Worm (Caenorhabditis elegans): ENCODE results near the gene C25E10.4.

- TF ChIP-seq flt-1 (GFP tag; IDR thresholded peaks at IDR 0.05) (no peak), T22C8.4 (GFP tag; IDR thresholded peaks at IDR 0.05) (no peak), ref-1 (GFP tag; conservative IDR thresholded peaks at IDR 0.05) (no peak), ztf-29 (GFP tag; IDR thresholded peaks at IDR 0.05) (no peak), med-1 (GFP tag; optimal IDR thresholded peaks at IDR 0.05; ENCODE audit: insufficient read depth) (no peak)
Observed at ce11 chrV:9047555-9048049, 14.2 kb downstream of the C25E10.4 start, which contains the start of gene C25E10.17.

Measured in whole organism, midembryonic.